Worm (Caenorhabditis elegans): ENCODE data around the gene sms-1.

Gene sms-1

DNA sequence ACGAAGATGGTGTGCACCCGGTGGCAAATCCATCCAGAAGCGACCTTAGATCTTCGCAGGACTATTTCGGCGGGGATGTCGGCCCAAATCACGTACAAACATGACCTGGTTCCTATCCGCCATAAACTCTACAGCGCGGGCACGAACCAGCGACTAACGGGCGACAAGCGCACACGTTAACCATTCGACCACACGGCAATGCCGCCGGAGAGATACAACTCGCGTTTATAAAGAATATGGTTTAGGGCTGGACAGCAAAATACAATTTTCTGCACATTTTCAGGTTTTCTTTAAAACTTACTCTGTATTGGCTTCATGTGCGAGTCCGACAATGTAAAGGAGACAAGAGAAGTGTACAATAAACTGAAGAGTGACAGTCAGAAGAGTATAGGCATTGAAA, 23.9 kb downstream of the sms-1 start (continued):
- TF ChIP-seq elt-2 (tag; optimal IDR thresholded peaks at IDR 0.05) (peak; percentile 69), pha-4 (tag; optimal IDR thresholded peaks at IDR 0.05) (peak; percentile 80), pqm-1 (tag; optimal IDR thresholded peaks at IDR 0.05) (no peak), ceh-16 (tag; optimal IDR thresholded peaks at IDR 0.05) (no peak), ZK546.5 (tag; optimal IDR thresholded peaks at IDR 0.05) (no peak), aly-2 (tag; optimal IDR thresholded peaks at IDR 0.05) (peak; percentile 60), ceh-28 (tag; optimal IDR thresholded peaks at IDR 0.05) (peak; percentile 8), lin-15B (tag; optimal IDR thresholded peaks at IDR 0.05) (peak; percentile 10)

DNA sequence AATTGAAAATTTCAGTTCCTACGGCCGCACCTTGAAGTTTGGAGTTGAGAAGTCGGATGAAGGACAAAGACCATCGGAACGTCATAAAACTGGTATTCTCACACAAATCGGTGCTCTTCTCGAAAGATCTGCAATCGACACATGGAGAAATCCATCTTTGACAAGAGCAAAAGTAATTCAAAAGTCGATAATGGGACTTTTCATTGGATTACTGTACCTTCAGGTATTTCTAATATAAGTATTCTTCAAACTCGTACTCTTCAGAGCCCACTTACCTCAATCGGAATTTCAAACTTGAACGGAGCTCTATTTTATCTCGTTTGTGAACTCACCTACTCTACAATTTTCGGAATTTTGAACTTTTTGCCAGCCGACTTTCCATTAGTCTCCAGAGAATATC, 26.0 kb downstream of the sms-1 start:
- TF ChIP-seq snpc-4 (tag; optimal IDR thresholded peaks at IDR 0.05) (no peak), unc-39 (tag; optimal IDR thresholded peaks at IDR 0.05) (no peak)

DNA sequence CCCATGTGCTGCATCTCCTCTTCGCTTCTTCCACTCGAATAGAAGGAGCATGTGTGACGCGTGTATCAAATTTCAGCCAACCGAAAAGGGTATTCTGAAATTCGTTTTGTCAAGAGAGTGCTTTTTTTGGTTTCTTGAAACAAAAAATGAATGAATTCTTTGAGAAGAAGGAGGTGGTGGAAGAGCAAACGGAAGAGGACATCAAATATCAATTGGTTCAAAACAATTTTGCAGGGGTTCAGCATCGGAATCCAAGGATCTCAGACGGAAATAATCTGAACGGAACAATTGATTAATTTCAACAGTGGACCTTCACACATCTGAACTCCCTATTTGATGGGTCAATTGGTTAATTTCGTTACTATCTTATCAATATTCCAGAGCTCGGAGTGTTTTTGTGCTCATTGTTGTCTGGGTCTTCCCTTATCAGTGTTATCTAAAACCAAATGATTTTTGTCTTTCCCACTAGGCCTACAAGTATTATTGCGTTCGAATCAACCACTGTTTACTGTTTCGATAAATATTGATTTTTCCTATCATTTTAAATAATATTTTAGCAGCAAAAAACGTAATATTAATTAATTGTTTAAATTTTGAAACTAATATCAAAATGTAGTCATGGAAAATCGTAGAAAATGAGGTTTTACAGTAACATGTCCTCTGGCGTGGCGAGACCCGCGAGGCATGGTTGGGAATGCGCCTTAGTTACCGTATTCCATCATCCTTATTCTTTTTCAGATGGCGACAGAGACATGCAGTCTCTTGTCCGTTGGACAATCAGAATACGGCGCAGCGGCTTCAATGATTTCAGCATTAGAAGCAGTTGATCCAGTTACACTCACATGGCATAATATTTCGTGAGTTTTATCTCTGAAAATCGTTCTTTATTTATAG, 28.0 kb downstream of the sms-1 start, which contains the start of the genes C10C6.13 and wht-2:
Gene C10C6.13 (minus strand): TSS at position 51 of the 894 bp plus-strand sequence.
Gene wht-2 (plus strand): TSS at position 739 of the 894 bp plus-strand sequence.
- TF ChIP-seq tbx-2 (tag; optimal IDR thresholded peaks at IDR 0.05), result no peak
- TF ChIP-seq fkh-10 (GFP tag; optimal IDR thresholded peaks at IDR 0.05), result no peak
- TF ChIP-seq zag-1 (tag; optimal IDR thresholded peaks at IDR 0.05), result no peak
- peak; percentile 62 for TF ChIP-seq pqm-1 (tag; optimal IDR thresholded peaks at IDR 0.05)
- TF ChIP-seq pha-4 (tag; optimal IDR thresholded peaks at IDR 0.05), result peak; percentile 19
- TF ChIP-seq elt-2 (tag; optimal IDR thresholded peaks at IDR 0.05), result peak; percentile 82

DNA sequence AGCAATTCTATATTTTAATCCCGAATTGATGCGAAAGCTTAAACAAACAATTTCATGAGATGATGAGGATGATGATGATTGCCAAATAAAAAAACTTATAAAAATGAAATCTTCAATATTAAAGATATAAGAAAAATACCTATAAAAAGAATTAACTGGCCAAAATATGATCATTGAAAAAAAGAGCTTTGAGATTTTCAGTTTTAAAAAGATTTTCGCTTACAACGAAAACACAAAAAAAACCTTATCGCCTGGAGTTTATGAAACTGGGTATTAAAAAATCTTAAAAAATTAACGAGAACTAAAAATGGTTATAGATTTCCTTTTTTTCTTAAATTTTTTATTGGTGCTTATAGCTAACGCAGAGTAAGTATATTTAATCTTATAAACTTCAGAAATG, 30.6 kb downstream of the sms-1 start, which contains the start of gene C10C6.7:
Gene C10C6.7 (minus strand): TSS at position 101 of the 400 bp plus-strand sequence.
- TF ChIP-seq snpc-4 (tag; optimal IDR thresholded peaks at IDR 0.05) (no peak), nhr-25 (tag; optimal IDR thresholded peaks at IDR 0.05) (no peak), nfya-1 (tag; optimal IDR thresholded peaks at IDR 0.05; ENCODE audit: insufficient read depth) (no peak), ztf-11 (tag; optimal IDR thresholded peaks at IDR 0.05) (no peak), nhr-77 (tag; optimal IDR thresholded peaks at IDR 0.05) (no peak), pqm-1 (tag; optimal IDR thresholded peaks at IDR 0.05) (no peak), ceh-82 (tag; optimal IDR thresholded peaks at IDR 0.05) (no peak), skn-1 (tag; optimal IDR thresholded peaks at IDR 0.05) (no peak), nhr-12 (tag; optimal IDR thresholded peaks at IDR 0.05) (no peak), lsy-12 (tag; optimal IDR thresholded peaks at IDR 0.05) (no peak), fkh-10 (GFP tag; optimal IDR thresholded peaks at IDR 0.05) (no peak), jun-1 (tag; optimal IDR thresholded peaks at IDR 0.05) (no peak), ceh-9 (tag; optimal IDR thresholded peaks at IDR 0.05) (no peak), ama-1 (optimal IDR thresholded peaks at IDR 0.05) (no peak), pha-4 (tag; optimal IDR thresholded peaks at IDR 0.05) (no peak), egl-5 (tag; optimal IDR thresholded peaks at IDR 0.05) (no peak), hmg-11 (tag; optimal IDR thresholded peaks at IDR 0.05) (no peak), nhr-76 (tag; optimal IDR thresholded peaks at IDR 0.05) (no peak), nhr-237 (tag; optimal IDR thresholded peaks at IDR 0.05) (no peak)

DNA sequence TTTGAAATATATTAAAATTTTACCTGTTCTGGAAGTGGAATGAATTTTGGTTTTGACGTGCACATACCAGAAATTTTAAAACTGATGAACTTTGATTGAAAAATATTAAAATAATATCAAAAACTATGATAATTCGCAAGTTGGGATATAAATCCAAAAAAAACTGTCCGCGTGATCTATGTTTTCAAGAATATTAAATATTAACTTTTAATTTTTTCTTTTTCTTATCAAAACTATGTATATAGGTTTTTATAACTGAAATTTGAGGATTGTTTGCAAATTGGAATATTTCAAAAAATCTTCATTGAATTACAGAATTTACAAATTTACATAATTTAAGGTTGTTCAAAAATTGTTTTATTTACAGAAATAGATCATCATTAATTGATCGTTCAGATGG, 32.8 kb downstream of the sms-1 start, which contains the start of gene C10C6.3:
Gene C10C6.3 (minus strand): TSS at position 101 of the 400 bp plus-strand sequence.
- TF ChIP-seq ama-1 (optimal IDR thresholded peaks at IDR 0.05) (no peak), lsy-12 (tag; optimal IDR thresholded peaks at IDR 0.05) (no peak), unc-62 (GFP tag; optimal IDR thresholded peaks at IDR 0.05) (no peak), mdl-1 (tag; optimal IDR thresholded peaks at IDR 0.05) (no peak), ceh-82 (tag; optimal IDR thresholded peaks at IDR 0.05) (no peak), ceh-9 (tag; optimal IDR thresholded peaks at IDR 0.05) (no peak), ztf-4 (tag; optimal IDR thresholded peaks at IDR 0.05) (no peak), nhr-12 (tag; optimal IDR thresholded peaks at IDR 0.05) (no peak), fkh-10 (GFP tag; optimal IDR thresholded peaks at IDR 0.05) (no peak), zag-1 (tag; optimal IDR thresholded peaks at IDR 0.05) (no peak), daf-12 (tag; optimal IDR thresholded peaks at IDR 0.05) (no peak), snpc-4 (tag; optimal IDR thresholded peaks at IDR 0.05) (no peak), pha-4 (tag; optimal IDR thresholded peaks at IDR 0.05) (no peak)
